Fruit fly (Drosophila melanogaster) whole organism, embryonic: Measurements from ENCODE around the gene mRpL40.

Source experiments
- Adf1 ChIP-seq: fragments of 200-800 bp; sonication (Bioruptor generic); IDR thresholded peaks from 2 replicates; pipeline ENCODE4 v1.3.6; 2022; ENCODE audit warnings: missing biosample characterization, missing genetic modification characterization
- B-H2 ChIP-seq: fragments of 200-800 bp; sonication (Bioruptor generic); optimal IDR thresholded peaks from 2 replicates; lab custom pipeline; 2018; ENCODE audit warnings: missing biosample characterization, mild to moderate bottlenecking, missing genetic modification characterization
- CG10979 ChIP-seq: fragments of 200-800 bp; sonication (Bioruptor generic); optimal IDR thresholded peaks from 2 replicates; lab custom pipeline; 2018; ENCODE audit warnings: missing biosample characterization, mild to moderate bottlenecking, missing genetic modification characterization, moderate library complexity
- CG12155 ChIP-seq: fragments of 200-800 bp; sonication (Bioruptor generic); optimal IDR thresholded peaks from 3 replicates; lab custom pipeline; 2016; ENCODE audit warnings: missing biosample characterization, missing genetic modification characterization
- CG13894 ChIP-seq: fragments of 200-800 bp; sonication (Bioruptor generic); optimal IDR thresholded peaks from 3 replicates; lab custom pipeline; 2018; ENCODE audit warnings: missing biosample characterization, mild to moderate bottlenecking, missing genetic modification characterization, moderate library complexity
- CG17385 ChIP-seq: fragments of 200-800 bp; sonication (Bioruptor generic); optimal IDR thresholded peaks from 3 replicates; lab custom pipeline; 2018; ENCODE audit warnings: missing biosample characterization, mild to moderate bottlenecking, missing genetic modification characterization
- CG17802 ChIP-seq: fragments of 200-800 bp; sonication (Bioruptor generic); optimal IDR thresholded peaks from 2 replicates; lab custom pipeline; 2018; ENCODE audit warnings: missing biosample characterization, mild to moderate bottlenecking, missing genetic modification characterization, moderate library complexity
- CG2129 ChIP-seq: fragments of 200-800 bp; sonication (Bioruptor generic); IDR thresholded peaks from 2 replicates; pipeline ENCODE4 v1.3.6; 2022; ENCODE audit warnings: missing biosample characterization, missing genetic modification characterization; ENCODE audit not compliant: partially characterized antibody
- CG30020 ChIP-seq: fragments of 200-800 bp; optimal IDR thresholded peaks from 2 replicates; lab custom pipeline; 2019; ENCODE audit warnings: missing biosample characterization, mild to moderate bottlenecking, missing genetic modification characterization, moderate library complexity
- CG3163 ChIP-seq: fragments of 200-800 bp; sonication (Bioruptor generic); optimal IDR thresholded peaks from 3 replicates; lab custom pipeline; 2016; ENCODE audit warnings: missing biosample characterization, missing genetic modification characterization
- CG3407 ChIP-seq: fragments of 200-800 bp; sonication (Bioruptor generic); optimal IDR thresholded peaks from 2 replicates; lab custom pipeline; 2018; ENCODE audit warnings: missing biosample characterization, mild to moderate bottlenecking, missing genetic modification characterization
- CG3726 ChIP-seq: fragments of 200-800 bp; sonication (Bioruptor generic); IDR thresholded peaks from 3 replicates; pipeline ENCODE4, ENCODE4 v1.3.6; 2022; ENCODE audit warnings: missing biosample characterization, missing genetic modification characterization
- CG3847 ChIP-seq: fragments of 200-800 bp; sonication (Bioruptor generic); IDR thresholded peaks from 2 replicates; pipeline ENCODE4 v1.3.6; 2022; ENCODE audit warnings: missing biosample characterization, missing genetic modification characterization
- CG6272 ChIP-seq: fragments of 200-800 bp; sonication (Bioruptor generic); IDR thresholded peaks from 2 replicates; pipeline ENCODE4 v1.3.6; 2022; ENCODE audit warnings: missing biosample characterization, missing genetic modification characterization
- CG6813 ChIP-seq: fragments of 200-800 bp; sonication (Bioruptor generic); optimal IDR thresholded peaks from 2 replicates; lab custom pipeline; 2017; ENCODE audit warnings: missing biosample characterization, missing genetic modification characterization, mild to moderate bottlenecking, moderate library complexity, missing genetic modification reagents
- CG9797 ChIP-seq: fragments of 200-800 bp; sonication (Bioruptor generic); optimal IDR thresholded peaks from 3 replicates; lab custom pipeline; 2018; ENCODE audit warnings: missing biosample characterization, mild to moderate bottlenecking, missing genetic modification characterization
- CG9817 ChIP-seq: fragments of 200-800 bp; sonication (Bioruptor generic); optimal IDR thresholded peaks from 2 replicates; lab custom pipeline; 2018; ENCODE audit warnings: missing biosample characterization, mild to moderate bottlenecking, missing genetic modification characterization, moderate library complexity
- CoRest ChIP-seq: fragments of 200-800 bp; sonication (Bioruptor generic); optimal IDR thresholded peaks from 3 replicates; lab custom pipeline; 2018; ENCODE audit warnings: missing biosample characterization, mild to moderate bottlenecking, missing genetic modification characterization, moderate library complexity
- CrebB ChIP-seq: fragments of 200-800 bp; sonication (Bioruptor generic); optimal IDR thresholded peaks from 3 replicates; lab custom pipeline; 2018; ENCODE audit warnings: missing biosample characterization, mild to moderate bottlenecking, missing genetic modification characterization
- Dp ChIP-seq: fragments of 200-800 bp; sonication (Bioruptor generic); optimal IDR thresholded peaks from 2 replicates; lab custom pipeline; 2018; ENCODE audit warnings: missing biosample characterization, mild to moderate bottlenecking, missing genetic modification characterization, moderate library complexity
- Drgx ChIP-seq: fragments of 200-800 bp; sonication (Bioruptor generic); IDR thresholded peaks from 2 replicates; pipeline ENCODE4 v1.3.6; 2022; ENCODE audit warnings: missing biosample characterization, missing genetic modification characterization
- ERR ChIP-seq: fragments of 200-800 bp; sonication (Bioruptor generic); optimal IDR thresholded peaks from 2 replicates; lab custom pipeline; 2016; ENCODE audit warnings: missing biosample characterization, missing genetic modification characterization
- Elba2 ChIP-seq: fragments of 200-800 bp; sonication (Bioruptor generic); optimal IDR thresholded peaks from 3 replicates; lab custom pipeline; 2016; ENCODE audit warnings: missing biosample characterization, missing genetic modification characterization
- H15 ChIP-seq: fragments of 200-800 bp; sonication (Bioruptor generic); IDR thresholded peaks from 3 replicates; pipeline ENCODE4 v1.3.6; 2022; ENCODE audit warnings: missing biosample characterization, missing genetic modification characterization
- Hr3 ChIP-seq: fragments of 200-800 bp; sonication (Bioruptor generic); optimal IDR thresholded peaks from 3 replicates; lab custom pipeline; 2016; ENCODE audit warnings: missing biosample characterization, missing genetic modification characterization
- Hr39 ChIP-seq: fragments of >200 bp; optimal IDR thresholded peaks from 2 replicates; lab custom pipeline; 2017
- Kr ChIP-seq: fragments of 200-800 bp; sonication (Bioruptor generic); optimal IDR thresholded peaks from 2 replicates; lab custom pipeline; 2017; ENCODE audit warnings: missing biosample characterization, mild to moderate bottlenecking, missing genetic modification characterization
- NK7.1 ChIP-seq: fragments of 200-800 bp; sonication (Bioruptor generic); optimal IDR thresholded peaks from 3 replicates; lab custom pipeline; 2016; ENCODE audit warnings: missing biosample characterization, missing genetic modification characterization
- Neu2 ChIP-seq: fragments of 200-800 bp; sonication (Bioruptor generic); optimal IDR thresholded peaks from 3 replicates; lab custom pipeline; 2016; ENCODE audit warnings: missing biosample characterization, missing genetic modification characterization, borderline replicate concordance
- Nf-YB ChIP-seq: fragments of 200-800 bp; sonication (Bioruptor generic); optimal IDR thresholded peaks from 3 replicates; lab custom pipeline; 2019; ENCODE audit warnings: missing biosample characterization, mild to moderate bottlenecking, missing genetic modification characterization, moderate library complexity
- Pdp1 ChIP-seq, 2 experiments: fragments of 200-800 bp; sonication (Bioruptor generic); optimal IDR thresholded peaks; 3 replicates each; lab custom pipeline; 2016; ENCODE audit warnings: missing biosample characterization in 2 of 2, missing genetic modification characterization in 2 of 2, mild to moderate bottlenecking in 1 of 2, moderate library complexity in 1 of 2
- Ptx1 ChIP-seq: fragments of 200-800 bp; sonication (Bioruptor generic); IDR thresholded peaks from 2 replicates; pipeline ENCODE4 v1.3.6; 2022; ENCODE audit warnings: missing biosample characterization, missing genetic modification characterization
- Scr ChIP-seq: fragments of 200-800 bp; sonication (Bioruptor generic); IDR thresholded peaks from 2 replicates; pipeline ENCODE4 v1.3.6; 2022; ENCODE audit warnings: missing biosample characterization, missing genetic modification characterization; ENCODE audit not compliant: partially characterized antibody
- Sin3A ChIP-seq: fragments of >200 bp; optimal IDR thresholded peaks from 2 replicates; lab custom pipeline; 2018
- Stat92E ChIP-seq, 3 experiments: fragments of >200 bp in 2 of 3; fragments of 200-800 bp in 1 of 3; sonication (Bioruptor generic) in 1 of 3; optimal IDR thresholded peaks; 2 replicates each; lab custom pipeline; 2017 to 2019; ENCODE audit warnings: missing biosample characterization in 3 of 3, missing genetic modification characterization in 3 of 3, mild to moderate bottlenecking in 1 of 3, moderate library complexity in 1 of 3
- Taf1 ChIP-seq: fragments of 200-800 bp; sonication (Bioruptor generic); IDR thresholded peaks from 2 replicates; pipeline ENCODE4 v1.3.6; 2022; ENCODE audit warnings: missing biosample characterization, missing genetic modification characterization
- Tbp ChIP-seq: fragments of >200 bp; optimal IDR thresholded peaks from 2 replicates; lab custom pipeline; 2018; ENCODE audit warnings: missing biosample characterization, missing genetic modification characterization
- aop ChIP-seq: fragments of 200-800 bp; sonication (Bioruptor generic); IDR thresholded peaks from 2 replicates; pipeline ENCODE4 v1.3.6; 2022; ENCODE audit warnings: missing biosample characterization, missing genetic modification characterization
- ci ChIP-seq: fragments of 200-800 bp; sonication (Bioruptor generic); IDR thresholded peaks from 3 replicates; pipeline ENCODE4 v1.3.6; 2022; ENCODE audit warnings: missing biosample characterization, missing genetic modification characterization
- dm ChIP-seq: fragments of 200-800 bp; sonication (Bioruptor generic); optimal IDR thresholded peaks from 3 replicates; lab custom pipeline; 2016; ENCODE audit warnings: missing biosample characterization, missing genetic modification characterization
- dmrt11E ChIP-seq: fragments of 200-800 bp; sonication (Bioruptor generic); optimal IDR thresholded peaks from 3 replicates; lab custom pipeline; 2018; ENCODE audit warnings: missing biosample characterization, mild to moderate bottlenecking, missing genetic modification characterization, moderate library complexity
- eyg ChIP-seq: fragments of 200-800 bp; sonication (Bioruptor generic); optimal IDR thresholded peaks from 3 replicates; lab custom pipeline; 2016; ENCODE audit warnings: missing biosample characterization, missing genetic modification characterization
- lbe ChIP-seq: fragments of 200-800 bp; sonication (Bioruptor generic); optimal IDR thresholded peaks from 2 replicates; lab custom pipeline; 2016; ENCODE audit warnings: missing biosample characterization, mild to moderate bottlenecking, missing genetic modification characterization
- lola ChIP-seq, 3 experiments: fragments of >200 bp in 2 of 3; fragments of 200-800 bp in 1 of 3; sonication (Bioruptor generic) in 1 of 3; optimal IDR thresholded peaks; 2 replicates each; lab custom pipeline; 2017 to 2019; ENCODE audit warnings: missing biosample characterization in 3 of 3, missing genetic modification characterization in 3 of 3, mild to moderate bottlenecking in 1 of 3, moderate library complexity in 1 of 3
- pfk ChIP-seq: fragments of 200-800 bp; sonication (Bioruptor generic); optimal IDR thresholded peaks from 2 replicates; lab custom pipeline; 2018; ENCODE audit warnings: missing biosample characterization, mild to moderate bottlenecking, missing genetic modification characterization, moderate library complexity
- phol ChIP-seq: fragments of 200-800 bp; sonication (Bioruptor generic); optimal IDR thresholded peaks from 3 replicates; lab custom pipeline; 2018; ENCODE audit warnings: missing biosample characterization, mild to moderate bottlenecking, missing genetic modification characterization, moderate library complexity
- pzg ChIP-seq: fragments of 200-800 bp; sonication (Bioruptor generic); optimal IDR thresholded peaks from 3 replicates; lab custom pipeline; 2018; ENCODE audit warnings: missing biosample characterization, mild to moderate bottlenecking, missing genetic modification characterization, moderate library complexity
- slou ChIP-seq: fragments of 200-800 bp; sonication (Bioruptor generic); optimal IDR thresholded peaks from 3 replicates; lab custom pipeline; 2016; ENCODE audit warnings: missing biosample characterization, missing genetic modification characterization
- unc-4 ChIP-seq: fragments of 200-800 bp; sonication (Bioruptor generic); IDR thresholded peaks from 2 replicates; pipeline ENCODE4 v1.3.6; 2022; ENCODE audit warnings: missing biosample characterization, missing genetic modification characterization; ENCODE audit not compliant: partially characterized antibody
- wor ChIP-seq: fragments of 200-800 bp; sonication (Bioruptor generic); IDR thresholded peaks from 2 replicates; pipeline ENCODE4 v1.3.6; 2022; ENCODE audit warnings: missing biosample characterization, missing genetic modification characterization

mRpL40 gene

dm6 chr3R:11431395-11431977 lies 23.8 kb downstream of the mRpL40 start, which contains the start of the genes RpL24-like and CG5276 (continued):
- TF ChIP-seq Nf-YB (GFP tag; lab: Kevin White, UChicago) (peak; percentile 9), Stat92E (GFP tag; optimal IDR thresholded peaks at IDR 0.05; lab: Kevin White, UChicago) (no peak), ci (no peak), Adf1 (no peak), CG9817 (tag; lab: Kevin White, UChicago) (no peak), CoRest (tag; lab: Kevin White, UChicago) (peak; percentile 14), pfk (no peak), Hr3 (GFP tag; lab: Kevin White, UChicago) (no peak), Elba2 (GFP tag; lab: Kevin White, UChicago) (peak; percentile 54), phol (tag; lab: Kevin White, UChicago) (peak; percentile 58), aop (no peak), CG2129 (GFP tag; lab: Robert Waterston, UW) (0 out of 2 replicates have a peak, but pooled peaks have one; percentile 16), CG17385 (GFP tag; lab: Kevin White, UChicago) (peak; percentile 97), CG12155 (peak; percentile 25), Kr (GFP tag; lab: Kevin White, UChicago) (no peak), eyg (GFP tag; lab: Kevin White, UChicago) (no peak), H15 (GFP tag; lab: Robert Waterston, UW) (no peak), lola (GFP tag; optimal IDR thresholded peaks at IDR 0.05; lab: Kevin White, UChicago) (peak in 1 of 3 experiments; percentile 20), dmrt11E (tag; lab: Kevin White, UChicago) (peak; percentile 0), dm (GFP tag; lab: Kevin White, UChicago) (peak; percentile 98), Ptx1 (GFP tag; lab: Robert Waterston, UW) (no peak), wor (GFP tag; lab: Robert Waterston, UW) (no peak), CrebB (tag; lab: Kevin White, UChicago) (peak; percentile 26), CG10979 (peak; percentile 11), ERR (GFP tag; lab: Kevin White, UChicago) (no peak), CG9797 (peak; percentile 99), Pdp1 (GFP tag; optimal IDR thresholded peaks at IDR 0.05; lab: Kevin White, UChicago) (peak in 1 of 2 experiments; percentile 37), CG6272 (no peak), CG30020 (tag; lab: Kevin White, UChicago) (peak; percentile 83), Hr39 (lab: Kevin White, UChicago) (no peak), Dp (GFP tag; lab: Kevin White, UChicago) (peak; percentile 41), Scr (GFP tag; lab: Robert Waterston, UW) (peak; percentile 63), CG3163 (GFP tag; lab: Kevin White, UChicago) (no peak), pzg (GFP tag; lab: Kevin White, UChicago) (peak; percentile 90), CG3407 (GFP tag; lab: Kevin White, UChicago) (no peak), CG3726 (GFP tag; lab: Robert Waterston, UW) (no peak), unc-4 (GFP tag; lab: Robert Waterston, UW) (peak; percentile 69; the same call in 1 of the 2 replicates), CG3847 (GFP tag; lab: Robert Waterston, UW) (no peak), B-H2 (GFP tag; lab: Kevin White, UChicago) (no peak), CG13894 (tag; lab: Kevin White, UChicago) (no peak), Drgx (GFP tag; lab: Robert Waterston, UW) (no peak), CG6813 (no peak), Tbp (GFP tag; lab: Kevin White, UChicago) (peak; percentile 76), NK7.1 (GFP tag; lab: Kevin White, UChicago) (no peak), CG17802 (tag; lab: Kevin White, UChicago) (peak; percentile 84), Sin3A (lab: Kevin White, UChicago) (peak; percentile 99), Taf1 (GFP tag; lab: Robert Waterston, UW) (no peak), Neu2 (GFP tag; lab: Kevin White, UChicago) (peak; percentile 25), slou (GFP tag; lab: Kevin White, UChicago) (no peak), lbe (no peak)
